Fruit fly (Drosophila melanogaster) whole organism, prepupa: ENCODE measurements around the gene CG17344.

Experiments used
- Blimp-1 ChIP-seq: fragments of 200-800 bp; sonication (Bioruptor generic); optimal IDR thresholded peaks from 3 replicates; lab custom pipeline; 2017; ENCODE audit warnings: missing biosample characterization, missing genetic modification characterization, mild to moderate bottlenecking, moderate library complexity, missing genetic modification reagents
- CG16779 ChIP-seq: fragments of 200-800 bp; sonication (Bioruptor generic); optimal IDR thresholded peaks from 3 replicates; lab custom pipeline; 2017; ENCODE audit warnings: missing biosample characterization, mild to moderate bottlenecking, missing genetic modification characterization
- CG4318 ChIP-seq: fragments of 200-800 bp; sonication (Bioruptor generic); optimal IDR thresholded peaks from 3 replicates; lab custom pipeline; 2017; ENCODE audit warnings: missing biosample characterization, mild to moderate bottlenecking, missing genetic modification characterization
- CG6163 ChIP-seq: fragments of 200-800 bp; sonication (Bioruptor generic); IDR thresholded peaks from 3 replicates; pipeline ENCODE4 v1.3.6; 2022; ENCODE audit warnings: missing biosample characterization, missing genetic modification characterization
- CG6808 ChIP-seq: fragments of 200-800 bp; sonication (Bioruptor generic); optimal IDR thresholded peaks from 3 replicates; lab custom pipeline; 2017; ENCODE audit warnings: missing biosample characterization, missing genetic modification characterization, mild to moderate bottlenecking, moderate library complexity, missing genetic modification reagents
- CG6854 ChIP-seq: fragments of 200-800 bp; sonication (Bioruptor generic); optimal IDR thresholded peaks from 2 replicates; lab custom pipeline; 2017; ENCODE audit warnings: missing biosample characterization, mild to moderate bottlenecking, missing genetic modification characterization
- CG8119 ChIP-seq: fragments of 200-800 bp; sonication (Bioruptor generic); IDR thresholded peaks from 3 replicates; pipeline ENCODE4 v1.3.6; 2022; ENCODE audit warnings: missing biosample characterization, missing genetic modification characterization
- CG8319 ChIP-seq: fragments of 200-800 bp; sonication (Bioruptor generic); optimal IDR thresholded peaks from 3 replicates; lab custom pipeline; 2016; ENCODE audit warnings: missing biosample characterization, missing genetic modification characterization
- Gug ChIP-seq: fragments of 200-800 bp; sonication (Bioruptor generic); IDR thresholded peaks from 2 replicates; pipeline ENCODE4 v1.3.6; 2022; ENCODE audit warnings: missing biosample characterization, missing genetic modification characterization
- Hr4 ChIP-seq: fragments of 200-800 bp; sonication (Bioruptor generic); optimal IDR thresholded peaks from 3 replicates; lab custom pipeline; 2016; ENCODE audit warnings: missing biosample characterization, missing genetic modification characterization
- dac ChIP-seq: fragments of 200-800 bp; sonication (Bioruptor generic); optimal IDR thresholded peaks from 2 replicates; lab custom pipeline; 2017; ENCODE audit warnings: missing biosample characterization, mild to moderate bottlenecking, missing genetic modification characterization
- esn ChIP-seq: fragments of 200-800 bp; sonication (Bioruptor generic); optimal IDR thresholded peaks from 2 replicates; lab custom pipeline; 2016; ENCODE audit warnings: missing biosample characterization, mild to moderate bottlenecking, missing genetic modification characterization, moderate library complexity
- spab ChIP-seq: fragments of 200-800 bp; sonication (Bioruptor generic); optimal IDR thresholded peaks from 2 replicates; lab custom pipeline; 2017; ENCODE audit warnings: missing biosample characterization, mild to moderate bottlenecking, missing genetic modification characterization, missing genetic modification reagents
- ss ChIP-seq, 2 experiments: fragments of 200-800 bp; sonication (Bioruptor generic); optimal IDR thresholded peaks; 2 replicates in 1 of 2; 3 replicates in 1 of 2; lab custom pipeline; 2017 to 2018; ENCODE audit warnings: mild to moderate bottlenecking in 2 of 2, missing biosample characterization in 2 of 2, missing genetic modification characterization in 2 of 2, moderate library complexity in 1 of 2

DNA sequence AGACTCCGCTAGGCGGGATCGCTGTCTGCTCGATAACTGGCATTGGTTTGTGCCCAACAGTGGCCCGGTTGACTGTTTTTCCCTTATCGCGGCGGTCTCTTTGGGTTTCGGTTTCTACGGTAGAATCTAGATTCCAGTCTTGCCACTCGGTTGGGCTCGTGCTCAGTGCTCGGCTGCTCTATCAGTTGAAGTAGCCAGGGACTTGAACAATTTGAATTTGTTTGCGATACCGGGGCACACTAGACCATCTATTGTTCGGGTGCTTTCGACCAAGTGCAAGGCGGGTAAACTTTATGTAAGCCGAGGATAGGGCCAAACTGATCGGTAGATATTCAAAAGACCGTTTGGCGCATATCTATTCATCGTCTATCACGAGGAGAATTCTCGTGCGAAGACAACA is 4.4 kb downstream of the CG17344 start:
- TF ChIP-seq spab (GFP tag; lab: Kevin White, UChicago) (no peak), esn (no peak), CG8119 (GFP tag; lab: Robert Waterston, UW) (no peak), CG16779 (tag; lab: Kevin White, UChicago) (no peak), CG4318 (no peak), CG6854 (no peak), CG6163 (GFP tag; lab: Robert Waterston, UW) (no peak), Hr4 (GFP tag; lab: Kevin White, UChicago) (no peak), CG8319 (GFP tag; lab: Kevin White, UChicago) (no peak), ss (GFP tag; optimal IDR thresholded peaks at IDR 0.05; lab: Kevin White, UChicago) (no peak), dac (no peak), Blimp-1 (no peak), Gug (GFP tag; lab: Robert Waterston, UW) (no peak), CG6808 (GFP tag; lab: Kevin White, UChicago) (no peak)
